Fruit fly (Drosophila melanogaster): ENCODE results near the gene Ugt36F1.

Gene Ugt36F1

DNA sequence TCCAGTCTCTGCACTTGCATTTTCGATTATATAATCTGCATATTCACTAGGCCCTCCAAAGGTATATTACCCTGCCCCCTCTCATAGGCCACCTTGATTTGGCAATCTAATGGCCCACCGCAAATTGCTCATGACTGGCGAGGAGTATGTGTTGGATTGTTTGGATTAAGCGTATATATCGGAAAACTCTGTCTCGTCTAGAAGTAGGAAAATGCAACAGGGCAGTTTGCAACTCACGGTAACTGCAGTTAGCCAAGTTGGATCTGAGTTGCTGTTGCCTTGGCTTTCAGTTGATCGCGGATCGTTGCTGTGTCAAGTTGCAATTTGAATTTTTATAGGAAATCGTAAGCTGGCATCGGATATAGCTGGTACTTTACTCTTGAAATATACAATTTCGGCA lies at the start of gene Ugt36F1:
Ugt36F1 (plus strand) TSS at position 301 of the 400 bp plus-strand sequence.
- TF ChIP-seq CG3919 (GFP tag; optimal IDR thresholded peaks at IDR 0.05) (no peak), Sox14 (GFP tag; optimal IDR thresholded peaks at IDR 0.05) (no peak), CG8319 (GFP tag; optimal IDR thresholded peaks at IDR 0.05) (no peak), Ets21C (GFP tag; optimal IDR thresholded peaks at IDR 0.05) (no peak), CG8632 (GFP tag; optimal IDR thresholded peaks at IDR 0.05) (no peak), Sox15 (GFP tag; optimal IDR thresholded peaks at IDR 0.05) (no peak), ss (GFP tag; optimal IDR thresholded peaks at IDR 0.05) (no peak)

DNA sequence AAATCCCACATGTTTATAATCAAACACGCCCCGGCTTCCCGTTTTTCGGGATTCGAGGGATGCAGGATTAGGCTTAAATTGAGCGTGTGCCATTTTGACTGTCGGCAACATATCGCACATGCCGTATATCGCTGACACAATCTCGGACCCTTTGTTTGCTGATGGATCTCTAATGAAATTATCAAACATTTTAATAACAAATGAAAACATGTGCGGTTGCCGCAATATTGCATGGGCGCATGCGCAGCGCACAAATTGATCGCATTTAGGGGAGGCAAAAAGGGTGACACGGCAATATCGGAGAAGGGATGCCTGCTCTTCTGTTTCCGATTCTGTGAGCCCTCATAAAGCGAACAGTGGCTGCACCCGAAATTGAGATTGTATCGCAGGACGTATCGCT lies 43.9 kb upstream of the Ugt36F1 start:
- TF ChIP-seq Eip78C (GFP tag) = no peak
- no peak for TF ChIP-seq Ets21C (GFP tag; optimal IDR thresholded peaks at IDR 0.05)
- no peak for TF ChIP-seq CG11902 (GFP tag; optimal IDR thresholded peaks at IDR 0.05)
- no peak for TF ChIP-seq CG3032 (tag; optimal IDR thresholded peaks at IDR 0.05)
- no peak for TF ChIP-seq fd85E (GFP tag; optimal IDR thresholded peaks at IDR 0.05)
- TF ChIP-seq spab (GFP tag; optimal IDR thresholded peaks at IDR 0.05) = no peak
- no peak for TF ChIP-seq CG10669 (GFP tag; optimal IDR thresholded peaks at IDR 0.05)
- TF ChIP-seq acj6 (GFP tag; optimal IDR thresholded peaks at IDR 0.05) = no peak
- no peak for TF ChIP-seq Met (GFP tag; optimal IDR thresholded peaks at IDR 0.05)
- TF ChIP-seq Sox102F (GFP tag; optimal IDR thresholded peaks at IDR 0.05) = no peak
- no peak for TF ChIP-seq CG31627 (GFP tag; optimal IDR thresholded peaks at IDR 0.05)
- no peak for TF ChIP-seq Hr4 (GFP tag; optimal IDR thresholded peaks at IDR 0.05)
- TF ChIP-seq achi (GFP tag; optimal IDR thresholded peaks at IDR 0.05) = no peak
- TF ChIP-seq Sox14 (GFP tag; optimal IDR thresholded peaks at IDR 0.05) = no peak
- no peak for TF ChIP-seq topi (GFP tag; optimal IDR thresholded peaks at IDR 0.05)
- TF ChIP-seq CG6163 (GFP tag; IDR thresholded peaks at IDR 0.05) = no peak
- TF ChIP-seq CG16779 (tag; optimal IDR thresholded peaks at IDR 0.05) = no peak
- no peak for TF ChIP-seq CG8119 (GFP tag; IDR thresholded peaks at IDR 0.05)

DNA sequence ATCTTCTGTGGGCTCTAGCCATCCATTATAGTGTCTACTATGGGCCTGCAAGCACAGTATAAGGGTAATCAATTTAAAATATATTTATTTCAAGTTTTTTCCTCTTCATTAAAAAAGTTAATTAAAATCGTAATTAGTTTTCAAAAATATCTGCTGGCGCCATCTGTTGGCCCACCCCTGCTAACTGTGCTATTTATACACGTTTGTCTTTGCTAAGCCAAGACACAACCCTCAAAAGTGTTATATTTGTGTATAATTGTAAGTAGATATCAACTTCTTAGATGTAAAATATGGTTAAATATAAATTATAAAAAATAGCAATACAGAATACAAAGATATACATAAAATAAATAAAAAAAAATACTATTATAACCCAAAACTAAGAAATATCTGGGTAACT lies 42.6 kb upstream of the Ugt36F1 start:
- TF ChIP-seq CG6276 (GFP tag; optimal IDR thresholded peaks at IDR 0.05) (no peak), Eip78C (GFP tag) (peak; percentile 41)

DNA sequence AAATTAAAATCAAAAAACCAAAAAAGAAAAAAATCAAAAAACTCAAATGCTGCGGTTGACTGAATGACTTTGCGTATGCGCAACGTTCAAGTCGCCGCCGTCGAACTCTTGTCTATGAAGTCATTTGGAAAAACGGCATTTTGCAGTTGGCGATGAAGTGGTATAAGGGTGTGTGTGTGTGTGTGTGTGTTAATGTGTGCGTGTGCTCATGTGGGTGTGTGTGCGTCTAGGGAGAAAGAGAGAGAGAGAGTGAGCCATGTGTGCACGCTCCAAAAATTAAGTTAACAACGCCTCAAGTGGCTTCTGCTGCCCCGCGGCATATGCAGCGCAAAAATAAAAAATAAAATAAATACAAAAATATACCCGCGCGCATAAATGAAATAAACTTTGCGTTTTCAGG lies 41.7 kb upstream of the Ugt36F1 start:
- TF ChIP-seq Eip78C (GFP tag) (peak; percentile 32), net (GFP tag; optimal IDR thresholded peaks at IDR 0.05) (no peak)

DNA sequence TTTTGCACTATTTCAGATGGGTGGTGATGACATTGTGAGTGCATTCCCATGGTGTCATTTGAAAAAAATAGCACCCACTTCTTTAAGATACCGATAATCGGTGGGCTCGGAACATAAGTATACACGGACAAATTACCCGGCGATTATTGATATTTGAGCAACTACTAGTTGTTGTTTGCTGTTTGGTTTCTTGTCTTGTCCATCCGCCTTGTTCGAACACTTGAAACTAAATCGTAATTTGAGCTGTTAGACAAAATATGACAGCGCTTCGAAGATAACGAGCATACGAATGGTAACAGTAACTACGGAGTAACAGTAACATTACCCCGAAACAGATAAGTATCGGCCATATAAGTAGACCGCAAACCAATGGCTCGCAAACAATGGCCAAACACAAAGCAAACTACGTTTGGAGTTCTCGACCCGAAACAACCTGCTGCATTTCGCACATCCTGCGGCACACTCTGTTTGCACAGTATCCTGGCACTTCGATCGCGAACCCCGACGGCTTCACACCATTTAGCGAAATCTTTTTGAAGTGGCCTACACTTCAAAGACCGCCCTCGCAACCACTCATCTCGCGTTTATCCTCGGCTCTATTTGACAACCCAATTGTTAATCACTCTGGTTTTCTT lies 38.1 kb upstream of the Ugt36F1 start:
- TF ChIP-seq topi (GFP tag; optimal IDR thresholded peaks at IDR 0.05) (no peak), CG31627 (GFP tag; optimal IDR thresholded peaks at IDR 0.05) (no peak), svp (GFP tag) (no peak), CG11902 (GFP tag; optimal IDR thresholded peaks at IDR 0.05) (no peak), Smox (GFP tag; optimal IDR thresholded peaks at IDR 0.05) (no peak), CG8632 (GFP tag; optimal IDR thresholded peaks at IDR 0.05) (no peak)

DNA sequence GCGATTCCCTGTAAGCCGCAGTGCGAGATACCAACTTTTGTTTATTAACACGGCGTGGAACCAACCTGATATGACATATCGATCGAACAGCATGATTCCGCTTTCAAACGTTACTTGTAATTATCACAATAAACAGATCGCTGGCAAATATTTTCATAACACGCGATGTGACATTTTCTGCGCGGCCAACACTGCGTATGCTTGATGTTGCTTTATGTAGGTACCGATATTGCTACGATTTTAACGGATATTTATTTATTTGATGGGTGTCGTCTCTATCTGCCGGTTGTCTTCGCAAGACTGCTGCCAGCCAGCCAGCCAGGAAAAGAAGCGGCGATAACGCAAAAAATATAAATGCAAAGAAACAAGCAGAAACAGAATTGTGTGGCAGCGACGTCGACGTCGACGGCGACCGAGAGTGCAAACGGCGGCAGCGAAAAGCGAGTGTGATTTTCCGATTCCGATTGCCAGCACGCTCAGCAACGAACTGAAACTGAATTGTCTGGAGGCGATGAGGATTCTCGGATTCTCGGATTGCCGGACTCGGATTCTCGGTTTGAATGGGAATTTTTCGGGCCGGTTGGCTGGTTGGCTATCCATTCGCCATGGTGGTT lies 36.8 kb upstream of the Ugt36F1 start:
- no peak for TF ChIP-seq CG3919 (GFP tag; optimal IDR thresholded peaks at IDR 0.05)
- no peak for TF ChIP-seq CG11294 (GFP tag; IDR thresholded peaks at IDR 0.05)
- no peak for TF ChIP-seq CG6854 (GFP tag; optimal IDR thresholded peaks at IDR 0.05)
- no peak for TF ChIP-seq fkh (GFP tag; optimal IDR thresholded peaks at IDR 0.05)
- TF ChIP-seq vri (GFP tag; optimal IDR thresholded peaks at IDR 0.05) = no peak
- no peak for TF ChIP-seq eg (GFP tag; IDR thresholded peaks at IDR 0.05)
- TF ChIP-seq CG7368 (GFP tag; optimal IDR thresholded peaks at IDR 0.05) = no peak
- TF ChIP-seq CG10669 (GFP tag; optimal IDR thresholded peaks at IDR 0.05) = no peak
- no peak for TF ChIP-seq dsx (GFP tag; optimal IDR thresholded peaks at IDR 0.05; ENCODE audit: poor library complexity, severe bottlenecking)
- TF ChIP-seq spab (GFP tag; optimal IDR thresholded peaks at IDR 0.05) = no peak
- TF ChIP-seq CG31627 (GFP tag; optimal IDR thresholded peaks at IDR 0.05) = no peak
- TF ChIP-seq CG10631 (GFP tag; optimal IDR thresholded peaks at IDR 0.05) = no peak
- no peak for TF ChIP-seq Sox102F (GFP tag; optimal IDR thresholded peaks at IDR 0.05)
- no peak for TF ChIP-seq achi (GFP tag; optimal IDR thresholded peaks at IDR 0.05)
- no peak for TF ChIP-seq Eip78C (GFP tag)
- TF ChIP-seq CG11762 (GFP tag; optimal IDR thresholded peaks at IDR 0.05; ENCODE audit: insufficient read depth) = no peak
